Worm (Caenorhabditis elegans): ENCODE measurements around the gene Y69F12A.1.

Y69F12A.1 gene

DNA sequence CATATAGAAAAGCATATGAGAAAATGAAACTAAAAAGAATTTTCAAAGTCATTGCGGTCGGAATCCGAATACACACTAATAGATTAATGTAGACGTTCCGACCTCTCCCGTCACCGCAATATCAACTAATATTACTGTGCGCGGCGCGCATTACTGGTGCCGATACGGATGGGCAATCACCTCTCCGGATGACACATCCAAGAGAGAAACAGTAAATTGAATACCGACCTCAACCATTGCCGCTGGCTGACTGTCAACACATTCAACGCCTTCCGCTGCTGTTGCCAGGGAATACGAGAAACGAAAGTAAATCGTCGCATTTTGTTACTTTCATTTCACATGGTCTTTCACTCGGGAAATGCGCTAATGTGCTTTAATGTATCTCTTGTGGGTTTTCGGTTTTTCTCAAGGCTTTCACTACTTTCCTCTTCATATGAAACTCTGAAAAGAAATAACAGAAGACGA is 38.1 kb downstream of the Y69F12A.1 start:
- peak; percentile 6 for TF ChIP-seq lsl-1 (GFP tag; optimal IDR thresholded peaks at IDR 0.05)
- TF ChIP-seq nfyb-1 (GFP tag; IDR thresholded peaks at IDR 0.05) = peak; percentile 68; the same call in 1 of the 2 replicates
- peak; percentile 80 for TF ChIP-seq athp-1 (tag; optimal IDR thresholded peaks at IDR 0.05)
- peak; percentile 66 for TF ChIP-seq F49E8.2 (tag; optimal IDR thresholded peaks at IDR 0.05; ENCODE audit: insufficient read depth)
- TF ChIP-seq mxl-1 (tag; optimal IDR thresholded peaks at IDR 0.05) = no peak
- peak; percentile 14 for TF ChIP-seq lin-40 (tag; optimal IDR thresholded peaks at IDR 0.05)
- peak; percentile 36 for TF ChIP-seq ceh-27 (GFP tag; optimal IDR thresholded peaks at IDR 0.05)
- TF ChIP-seq die-1 (tag; optimal IDR thresholded peaks at IDR 0.05) = peak; percentile 30
- TF ChIP-seq ztf-26 (tag; optimal IDR thresholded peaks at IDR 0.05) = no peak
- TF ChIP-seq F55B11.4 (tag; optimal IDR thresholded peaks at IDR 0.05; ENCODE audit: borderline replicate concordance, insufficient read depth) = no peak
- TF ChIP-seq ztf-6 (GFP tag; IDR thresholded peaks at IDR 0.05) = no peak
- peak; percentile 44 for TF ChIP-seq xnd-1 (tag; optimal IDR thresholded peaks at IDR 0.05)
- TF ChIP-seq C17E4.6 (GFP tag; IDR thresholded peaks at IDR 0.05) = peak; percentile 21; the same call in 1 of the 2 replicates
- no peak for TF ChIP-seq snpc-4 (GFP tag; optimal IDR thresholded peaks at IDR 0.05)
- TF ChIP-seq snpc-4 (tag; optimal IDR thresholded peaks at IDR 0.05) = peak in 1 of 4 experiments; percentile 38
- peak; percentile 90 for TF ChIP-seq B0336.3 (GFP tag; IDR thresholded peaks at IDR 0.05)
- TF ChIP-seq hrde-1 (tag; optimal IDR thresholded peaks at IDR 0.05; ENCODE audit: borderline replicate concordance) = peak; percentile 97
- TF ChIP-seq ceh-40 (GFP tag; IDR thresholded peaks at IDR 0.05) = 0 out of 2 replicates have a peak, but pooled peaks have one; percentile 38
- peak; percentile 43 for TF ChIP-seq tbp1 (GFP tag; optimal IDR thresholded peaks at IDR 0.05)
- peak; percentile 48; the same call in 1 of the 2 replicates for TF ChIP-seq dox-1 (GFP tag; IDR thresholded peaks at IDR 0.05)
- no peak for TF ChIP-seq B0019.2 (GFP tag; conservative IDR thresholded peaks at IDR 0.05)
- peak; percentile 94 for TF ChIP-seq nfya-2 (GFP tag; IDR thresholded peaks at IDR 0.05)
- TF ChIP-seq F10E7.11 (tag; optimal IDR thresholded peaks at IDR 0.05) = peak; percentile 89
- TF ChIP-seq B0261.1 (tag; optimal IDR thresholded peaks at IDR 0.05) = peak; percentile 34
- peak; percentile 47 for TF ChIP-seq mcd-1 (GFP tag; IDR thresholded peaks at IDR 0.05)
- TF ChIP-seq madf-3 (GFP tag; IDR thresholded peaks at IDR 0.05) = peak; percentile 87
- TF ChIP-seq K11D2.4 (GFP tag; IDR thresholded peaks at IDR 0.05) = no peak
- peak; percentile 48 for TF ChIP-seq snpc-3.4 (tag; optimal IDR thresholded peaks at IDR 0.05)
- TF ChIP-seq nhr-120 (GFP tag; IDR thresholded peaks at IDR 0.05) = no peak
- TF ChIP-seq madf-10 (tag; optimal IDR thresholded peaks at IDR 0.05) = no peak
- TF ChIP-seq Y53F4B.3 (GFP tag; IDR thresholded peaks at IDR 0.05) = no peak
- TF ChIP-seq ztf-25 (GFP tag; IDR thresholded peaks at IDR 0.05) = peak; percentile 54; the same call in 1 of the 2 replicates
- TF ChIP-seq somi-1 (GFP tag; optimal IDR thresholded peaks at IDR 0.05) = peak; percentile 47
- TF ChIP-seq madf-8 (GFP tag; conservative IDR thresholded peaks at IDR 0.05) = no peak; the same call in 1 of the 2 replicates
- TF ChIP-seq cebp-1 (GFP tag; IDR thresholded peaks at IDR 0.05) = no peak
- TF ChIP-seq cebp-1 (tag; optimal IDR thresholded peaks at IDR 0.05) = peak; percentile 45
- TF ChIP-seq ekl-4 (GFP tag; IDR thresholded peaks at IDR 0.05) = peak; percentile 76
- peak; percentile 90; the same call in 1 of the 2 replicates for TF ChIP-seq ceh-58 (GFP tag; IDR thresholded peaks at IDR 0.05)
- TF ChIP-seq repo-1 (tag; optimal IDR thresholded peaks at IDR 0.05) = peak; percentile 69
- TF ChIP-seq lin-35 (GFP tag; optimal IDR thresholded peaks at IDR 0.05) = peak in 2 of 3 experiments; percentile 33 to 49
- no peak for TF ChIP-seq hlh-26 (GFP tag; conservative IDR thresholded peaks at IDR 0.05)
- peak; percentile 85 for TF ChIP-seq Y53G8AR.9 (GFP tag; conservative IDR thresholded peaks at IDR 0.05)
- TF ChIP-seq rcor-1 (GFP tag; IDR thresholded peaks at IDR 0.05) = peak; percentile 51; the same call in 1 of the 2 replicates
- peak; percentile 59; the same call in 1 of the 2 replicates for TF ChIP-seq ceh-100 (GFP tag; IDR thresholded peaks at IDR 0.05)
- peak; percentile 27; the same call in 1 of the 2 replicates for TF ChIP-seq pbrm-1 (GFP tag; IDR thresholded peaks at IDR 0.05)
- no peak for TF ChIP-seq zfh-2 (GFP tag; conservative IDR thresholded peaks at IDR 0.05)
- TF ChIP-seq ztf-28 (GFP tag; IDR thresholded peaks at IDR 0.05) = no peak
- TF ChIP-seq madf-6 (GFP tag; IDR thresholded peaks at IDR 0.05) = peak; percentile 82

All from whole organism, young adult.